Worm (Caenorhabditis elegans) whole organism, L2 larva: ENCODE measurements around the gene cgef-1.

Experiments
- aly-2 ChIP-seq: fragments of 150-350 bp; optimal IDR thresholded peaks from 2 replicates; lab custom pipeline; 2014; ENCODE audit warnings: missing biosample characterization, missing genetic modification characterization
- elt-3 ChIP-seq: sonication (generic microtip); optimal IDR thresholded peaks from 2 replicates; lab custom pipeline; 2017; ENCODE audit warnings: missing biosample characterization, missing genetic modification characterization
- nhr-237 ChIP-seq: fragments of 150-350 bp; optimal IDR thresholded peaks from 2 replicates; lab custom pipeline; 2014; ENCODE audit warnings: missing biosample characterization, missing genetic modification characterization

ce11 chrX:2840287-2840686, 68.4 kb downstream of the cgef-1 start, which contains the start of gene Y71H10B.1:
- TF ChIP-seq aly-2 (tag; lab: Kevin White, UChicago) = no peak
- TF ChIP-seq elt-3 (tag; lab: Kevin White, UChicago) = no peak
- no peak for TF ChIP-seq nhr-237
